Worm (Caenorhabditis elegans) whole organism, L1 larva: ENCODE measurements around the gene lec-1.

Experiments used
- ceh-82 ChIP-seq, 3 experiments: fragments of 150-350 bp in 1 of 3; sonication (generic microtip) in 2 of 3; optimal IDR thresholded peaks; 2 replicates each; lab custom pipeline; 2014 to 2017; ENCODE audit warnings: missing biosample characterization in 3 of 3, missing genetic modification characterization in 3 of 3
- lsy-2 ChIP-seq, 2 experiments: fragments of 150-350 bp; optimal IDR thresholded peaks; 2 replicates each; lab custom pipeline; 2014; ENCODE audit warnings: missing biosample characterization in 2 of 2, missing genetic modification characterization in 2 of 2
- nhr-77 ChIP-seq: fragments of 150-350 bp; optimal IDR thresholded peaks from 2 replicates; lab custom pipeline; 2014; ENCODE audit warnings: missing biosample characterization, missing genetic modification characterization
- snpc-4 ChIP-seq: fragments of 150-350 bp; optimal IDR thresholded peaks from 2 replicates; lab custom pipeline; 2014; ENCODE audit warnings: missing biosample characterization, missing genetic modification characterization

- TF ChIP-seq lsy-2 (tag; optimal IDR thresholded peaks at IDR 0.05; lab: Kevin White, UChicago), result no peak
- no peak for TF ChIP-seq snpc-4
- TF ChIP-seq ceh-82 (tag; optimal IDR thresholded peaks at IDR 0.05; lab: Kevin White, UChicago), result no peak
- TF ChIP-seq nhr-77 (tag; lab: Kevin White, UChicago), result no peak
Measured at ce11 chrII:13243021-13243420, 47.7 kb downstream of the lec-1 start, which contains the start of gene F15D4.4.
